Worm (Caenorhabditis elegans) whole organism, L3 larva: ENCODE measurements around the gene F14D7.8.
"Not testable (repeated sequence)": the region's sequence is repeated elsewhere in the genome, so short reads cannot be mapped to it uniquely, and the experiment has no call there.

ENCODE experiments used
- mdl-1 ChIP-seq: fragments of 150-350 bp; optimal IDR thresholded peaks from 2 replicates; lab custom pipeline; 2014; ENCODE audit warnings: missing biosample characterization, missing genetic modification characterization
- sea-2 ChIP-seq: fragments of 150-350 bp; sonication (generic microtip); optimal IDR thresholded peaks from 4 replicates; lab custom pipeline; 2014; ENCODE audit warnings: missing biosample characterization, missing genetic modification reagents, missing genetic modification characterization

DNA sequence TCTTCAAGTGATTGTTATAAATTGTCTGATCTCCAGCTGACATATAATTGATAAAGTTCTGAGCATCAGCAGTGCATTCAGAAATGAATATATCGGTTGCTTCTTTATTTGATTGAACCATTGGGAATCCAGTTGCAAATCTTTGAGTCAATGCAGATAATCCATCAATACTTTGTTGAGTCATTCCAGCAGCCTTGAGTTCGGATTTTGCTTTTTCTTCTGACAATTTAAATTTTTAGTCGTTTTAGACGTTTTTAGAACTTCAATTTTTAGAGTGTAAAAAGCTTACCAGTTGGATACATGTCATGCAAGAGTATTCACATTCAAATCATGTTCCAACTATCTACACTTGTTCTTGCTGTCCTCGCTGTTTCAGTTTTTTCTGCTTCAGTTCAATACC lies 3.0 kb downstream of the F14D7.8 start, which contains the start of gene F14D7.14:
- not testable (repeated sequence) for TF ChIP-seq mdl-1; sea-2 (GFP tag; lab: Kevin White, UChicago)
